Worm (Caenorhabditis elegans) whole organism, mixed stage, embryonic: Measurements from ENCODE around the gene nog-1.

Source experiments
- M03D4.4 ChIP-seq: sonication (generic microtip); optimal IDR thresholded peaks from 2 replicates; lab custom pipeline; 2017; ENCODE audit warnings: mild to moderate bottlenecking, missing genetic modification characterization, missing compliant biosample characterization
- bed-3 ChIP-seq: fragments of 200-800 bp; sonication (Bioruptor generic); optimal IDR thresholded peaks from 3 replicates; lab custom pipeline; 2018; ENCODE audit warnings: mild to moderate bottlenecking, missing genetic modification characterization, moderate library complexity, missing compliant biosample characterization
- blmp-1 ChIP-seq: fragments of 150-350 bp; optimal IDR thresholded peaks from 2 replicates; lab custom pipeline; 2014; ENCODE audit warnings: missing biosample characterization, missing genetic modification characterization
- ceh-39 ChIP-seq: fragments of 150-350 bp; optimal IDR thresholded peaks from 2 replicates; lab custom pipeline; 2014; ENCODE audit warnings: missing biosample characterization, missing genetic modification characterization
- ceh-43 ChIP-seq: fragments of 200-800 bp; sonication (Bioruptor generic); optimal IDR thresholded peaks from 2 replicates; lab custom pipeline; 2018; ENCODE audit warnings: mild to moderate bottlenecking, missing genetic modification characterization, moderate library complexity, missing compliant biosample characterization
- ceh-83 ChIP-seq: fragments of 200-800 bp; sonication (Bioruptor generic); optimal IDR thresholded peaks from 2 replicates; lab custom pipeline; 2018; ENCODE audit warnings: mild to moderate bottlenecking, missing genetic modification characterization, missing compliant biosample characterization
- ces-1 ChIP-seq: fragments of 150-350 bp; optimal IDR thresholded peaks from 2 replicates; lab custom pipeline; 2014; ENCODE audit warnings: missing biosample characterization, missing genetic modification reagents, missing genetic modification characterization
- cnd-1 ChIP-seq: fragments of 200-800 bp; sonication (Bioruptor generic); optimal IDR thresholded peaks from 2 replicates; lab custom pipeline; 2018; ENCODE audit warnings: mild to moderate bottlenecking, missing genetic modification characterization, missing compliant biosample characterization
- drap-1 ChIP-seq: fragments of 200-800 bp; sonication (Bioruptor generic); optimal IDR thresholded peaks from 3 replicates; lab custom pipeline; 2018; ENCODE audit warnings: mild to moderate bottlenecking, missing genetic modification characterization, missing compliant biosample characterization
- elt-1 ChIP-seq: sonication (generic microtip); optimal IDR thresholded peaks from 2 replicates; lab custom pipeline; 2017; ENCODE audit warnings: missing genetic modification characterization, mild to moderate bottlenecking, missing compliant biosample characterization, antibody characterized with exemption, moderate library complexity, borderline replicate concordance; ENCODE audit not compliant: insufficient read depth
- elt-3 ChIP-seq: fragments of 150-350 bp; optimal IDR thresholded peaks from 2 replicates; lab custom pipeline; 2014; ENCODE audit warnings: missing biosample characterization, missing genetic modification characterization
- flh-1 ChIP-seq: fragments of 200-800 bp; sonication (Bioruptor generic); optimal IDR thresholded peaks from 2 replicates; lab custom pipeline; 2018; ENCODE audit warnings: mild to moderate bottlenecking, missing genetic modification characterization, moderate library complexity, missing compliant biosample characterization
- ham-2 ChIP-seq: fragments of 200-800 bp; sonication (Bioruptor generic); optimal IDR thresholded peaks from 2 replicates; lab custom pipeline; 2018; ENCODE audit warnings: mild to moderate bottlenecking, missing genetic modification characterization, missing compliant biosample characterization
- hlh-1 ChIP-seq: fragments of 150-350 bp; optimal IDR thresholded peaks from 2 replicates; lab custom pipeline; 2014; ENCODE audit warnings: missing biosample characterization, missing genetic modification reagents, missing genetic modification characterization
- lin-13 ChIP-seq: fragments of 150-350 bp; optimal IDR thresholded peaks from 2 replicates; lab custom pipeline; 2014; ENCODE audit warnings: missing biosample characterization, missing genetic modification characterization
- lin-32 ChIP-seq: fragments of 200-800 bp; sonication (Bioruptor generic); optimal IDR thresholded peaks from 2 replicates; lab custom pipeline; 2018; ENCODE audit warnings: mild to moderate bottlenecking, missing genetic modification characterization, missing compliant biosample characterization
- lsy-2 ChIP-seq: fragments of 150-350 bp; optimal IDR thresholded peaks from 2 replicates; lab custom pipeline; 2014; ENCODE audit warnings: missing biosample characterization, missing genetic modification characterization
- mab-5 ChIP-seq: fragments of 150-350 bp; optimal IDR thresholded peaks from 2 replicates; lab custom pipeline; 2014; ENCODE audit warnings: missing biosample characterization, missing genetic modification characterization
- mep-1 ChIP-seq: fragments of 150-350 bp; optimal IDR thresholded peaks from 2 replicates; lab custom pipeline; 2017; ENCODE audit warnings: missing biosample characterization, missing genetic modification reagents, missing genetic modification characterization, inconsistent platforms
- mls-2 ChIP-seq: sonication (generic microtip); optimal IDR thresholded peaks from 2 replicates; lab custom pipeline; 2016; ENCODE audit warnings: mild to moderate bottlenecking, missing genetic modification characterization, moderate library complexity, missing compliant biosample characterization
- nhr-12 ChIP-seq: fragments of 150-350 bp; optimal IDR thresholded peaks from 2 replicates; lab custom pipeline; 2014; ENCODE audit warnings: missing biosample characterization, missing genetic modification characterization
- nhr-2 ChIP-seq: fragments of 150-350 bp; optimal IDR thresholded peaks from 2 replicates; lab custom pipeline; 2014; ENCODE audit warnings: missing biosample characterization, missing genetic modification characterization
- nhr-237 ChIP-seq: fragments of 150-350 bp; optimal IDR thresholded peaks from 2 replicates; lab custom pipeline; 2014; ENCODE audit warnings: missing biosample characterization, missing genetic modification characterization
- nhr-28 ChIP-seq: fragments of 150-350 bp; optimal IDR thresholded peaks from 2 replicates; lab custom pipeline; 2014; ENCODE audit warnings: missing biosample characterization, missing genetic modification characterization
- nhr-76 ChIP-seq: sonication (generic microtip); optimal IDR thresholded peaks from 2 replicates; lab custom pipeline; 2017; ENCODE audit warnings: missing biosample characterization, missing genetic modification characterization
- pha-4 ChIP-seq: fragments of 150-350 bp; optimal IDR thresholded peaks from 2 replicates; lab custom pipeline; 2018; ENCODE audit warnings: missing biosample characterization, missing genetic modification reagents, missing genetic modification characterization
- sem-2 ChIP-seq: fragments of 200-800 bp; sonication (Bioruptor generic); optimal IDR thresholded peaks from 2 replicates; lab custom pipeline; 2018; ENCODE audit warnings: mild to moderate bottlenecking, missing genetic modification characterization, missing compliant biosample characterization
- snpc-4 ChIP-seq: fragments of 150-350 bp; optimal IDR thresholded peaks from 2 replicates; lab custom pipeline; 2014; ENCODE audit warnings: missing biosample characterization, missing genetic modification characterization
- sptf-1 ChIP-seq: sonication (generic microtip); optimal IDR thresholded peaks from 2 replicates; lab custom pipeline; 2017; ENCODE audit warnings: mild to moderate bottlenecking, missing genetic modification characterization, moderate library complexity, missing compliant biosample characterization
- tbx-8 ChIP-seq: fragments of 200-800 bp; sonication (Bioruptor generic); optimal IDR thresholded peaks from 2 replicates; lab custom pipeline; 2018; ENCODE audit warnings: mild to moderate bottlenecking, missing genetic modification characterization, moderate library complexity, missing compliant biosample characterization
- unc-120 ChIP-seq: sonication (generic microtip); optimal IDR thresholded peaks from 2 replicates; lab custom pipeline; 2017; ENCODE audit warnings: missing genetic modification characterization, missing compliant biosample characterization; ENCODE audit not compliant: poor library complexity, severe bottlenecking
- unc-39 ChIP-seq: fragments of 150-350 bp; optimal IDR thresholded peaks from 2 replicates; lab custom pipeline; 2014; ENCODE audit warnings: missing biosample characterization, missing genetic modification characterization
- unc-62 ChIP-seq: fragments of 150-350 bp; optimal IDR thresholded peaks from 2 replicates; lab custom pipeline; 2014; ENCODE audit warnings: missing biosample characterization, missing genetic modification reagents, missing genetic modification characterization
- zip-8 ChIP-seq: fragments of 150-350 bp; optimal IDR thresholded peaks from 2 replicates; lab custom pipeline; 2014; ENCODE audit warnings: missing biosample characterization, missing genetic modification characterization
- ztf-11 ChIP-seq: fragments of 150-350 bp; optimal IDR thresholded peaks from 2 replicates; lab custom pipeline; 2014; ENCODE audit warnings: missing biosample characterization, missing genetic modification characterization

nog-1 gene

DNA sequence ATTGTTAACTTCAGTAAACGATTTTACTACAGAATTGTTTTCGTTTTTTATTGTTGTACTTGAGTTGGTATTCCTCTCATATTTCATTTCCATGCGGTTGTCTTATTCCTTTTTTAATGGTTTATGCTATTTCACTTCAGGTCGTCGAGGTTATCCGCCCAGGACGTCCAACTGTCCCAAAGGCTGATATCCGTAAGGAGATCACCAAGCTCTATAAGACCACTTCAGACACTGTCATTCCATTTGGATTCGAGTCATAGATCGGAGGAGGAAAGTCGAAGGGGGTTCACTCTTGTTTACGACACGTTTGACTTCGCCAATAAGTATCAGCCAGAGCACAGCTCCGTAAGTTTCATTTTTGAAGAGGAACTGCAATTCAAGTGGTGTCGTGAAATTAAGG lies 7.1 kb upstream of the nog-1 start, which contains the start of gene T07A9.14:
Gene T07A9.14, plus strand, starts transcription at position 124 of the 400 bp plus-strand sequence.
- TF ChIP-seq elt-3 (tag; lab: Kevin White, UChicago) (no peak), unc-62 (GFP tag; lab: Kevin White, UChicago) (no peak), blmp-1 (tag; lab: Kevin White, UChicago) (no peak), unc-120 (tag; lab: Kevin White, UChicago) (no peak), snpc-4 (tag; lab: Kevin White, UChicago) (no peak), unc-39 (tag; lab: Kevin White, UChicago) (no peak), lsy-2 (tag; lab: Kevin White, UChicago) (no peak), nhr-28 (tag; lab: Kevin White, UChicago) (no peak), cnd-1 (tag; lab: Kevin White, UChicago) (no peak), ham-2 (no peak), sem-2 (no peak), ceh-39 (tag; lab: Kevin White, UChicago) (no peak), nhr-76 (tag; lab: Kevin White, UChicago) (no peak), pha-4 (tag; lab: Kevin White, UChicago) (no peak), nhr-12 (tag; lab: Kevin White, UChicago) (no peak), elt-1 (tag; lab: Kevin White, UChicago) (no peak), hlh-1 (tag; lab: Kevin White, UChicago) (no peak), nhr-2 (tag; lab: Kevin White, UChicago) (no peak), lin-13 (no peak)

DNA sequence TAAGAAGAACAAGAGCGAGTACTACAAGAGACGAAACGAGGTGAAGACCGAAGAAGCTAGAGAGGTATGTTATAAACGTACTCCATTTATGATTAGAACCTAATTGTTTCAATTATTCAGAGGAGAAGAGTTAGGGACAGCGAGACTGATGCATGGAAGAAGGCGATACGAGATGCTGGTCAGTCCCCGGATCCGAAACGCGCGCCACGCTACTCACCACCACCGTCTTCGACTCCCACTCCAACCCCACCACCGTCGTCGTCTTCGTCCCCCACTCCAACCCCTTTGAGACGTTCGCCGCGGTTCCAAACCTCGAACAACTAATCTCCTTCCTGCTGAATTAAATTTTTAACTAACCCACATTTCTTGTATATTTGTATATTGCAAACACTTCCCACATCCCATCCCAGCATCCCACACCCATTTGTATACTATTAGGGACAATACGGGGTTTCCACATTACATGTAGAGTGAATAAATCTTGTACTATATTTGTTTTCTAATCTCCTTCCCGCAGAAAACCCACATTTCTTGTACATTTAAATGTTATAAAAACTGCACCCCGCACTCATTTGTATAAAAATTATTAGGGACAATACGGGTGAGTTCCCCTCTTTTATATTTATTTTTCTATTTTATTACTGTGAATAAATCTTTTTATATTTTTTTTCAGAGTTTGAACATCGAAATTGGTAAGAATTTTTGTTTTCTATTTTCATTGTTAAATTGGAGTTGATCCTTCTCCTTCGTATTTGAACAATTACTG lies 6.2 kb upstream of the nog-1 start:
- TF ChIP-seq zip-8 (tag; lab: Kevin White, UChicago) (no peak), lin-32 (GFP tag; lab: Kevin White, UChicago) (no peak), flh-1 (GFP tag; lab: Kevin White, UChicago) (no peak), M03D4.4 (no peak), nhr-237 (tag; lab: Kevin White, UChicago) (no peak), bed-3 (GFP tag; lab: Kevin White, UChicago) (no peak), drap-1 (GFP tag; lab: Kevin White, UChicago) (no peak), elt-1 (tag; lab: Kevin White, UChicago) (no peak)

DNA sequence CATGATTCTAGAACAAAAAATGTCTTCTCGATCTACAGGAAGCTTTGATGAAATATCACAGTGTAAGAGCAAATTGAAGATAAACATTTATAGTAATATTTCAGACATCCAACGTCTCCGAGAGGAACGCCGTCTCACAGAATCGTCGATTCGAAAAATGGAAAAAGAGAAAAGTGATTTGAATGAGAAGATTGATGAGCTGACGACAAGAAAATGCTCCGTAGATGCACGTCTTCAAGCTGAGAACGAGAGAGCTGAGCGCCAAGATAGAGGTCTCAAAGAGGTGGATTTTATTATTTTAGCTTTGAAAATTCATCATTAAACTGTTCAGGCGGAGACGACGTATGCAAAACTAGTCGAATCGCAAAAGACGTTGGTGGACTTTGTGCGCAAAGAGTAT lies 5.6 kb upstream of the nog-1 start, which contains the start of gene ssna-1:
Gene ssna-1, plus strand, starts transcription at position 12 of the 400 bp plus-strand sequence.
- no peak for TF ChIP-seq ham-2
- no peak for TF ChIP-seq ces-1 (GFP tag; lab: Kevin White, UChicago)

DNA sequence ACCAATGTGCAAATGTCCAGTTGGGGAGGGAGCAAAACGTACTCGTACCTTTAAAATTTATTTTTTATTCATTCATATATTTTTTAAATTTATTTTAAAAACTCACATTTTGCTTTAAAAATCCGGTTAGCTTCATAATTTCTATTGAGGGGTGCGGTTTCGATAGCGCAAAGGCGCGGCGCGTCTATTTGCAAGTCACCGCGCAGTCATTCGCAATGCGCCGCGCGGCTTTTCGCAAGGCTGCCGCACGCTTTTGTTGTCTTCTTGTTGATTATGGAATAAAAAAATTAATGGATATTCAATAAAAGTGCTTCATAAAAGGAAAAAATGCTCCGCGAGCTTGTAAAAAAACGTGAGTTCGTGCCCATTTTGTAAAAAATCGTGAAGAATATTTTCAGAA lies 3.4 kb upstream of the nog-1 start, which contains the start of the genes ears-2 and uncp-18:
Gene ears-2, minus strand, starts transcription at position 190 of the 400 bp plus-strand sequence.
Gene uncp-18, plus strand, starts transcription at position 282 of the 400 bp plus-strand sequence.
- TF ChIP-seq nhr-237 (tag; lab: Kevin White, UChicago) (peak; percentile 91), blmp-1 (tag; lab: Kevin White, UChicago) (peak; percentile 87), nhr-2 (tag; lab: Kevin White, UChicago) (peak; percentile 58), elt-1 (tag; lab: Kevin White, UChicago) (peak; percentile 14), ceh-43 (peak; percentile 96), drap-1 (GFP tag; lab: Kevin White, UChicago) (peak; percentile 97), ceh-39 (tag; lab: Kevin White, UChicago) (peak; percentile 83), elt-3 (tag; lab: Kevin White, UChicago) (no peak), lin-32 (GFP tag; lab: Kevin White, UChicago) (peak; percentile 95), ztf-11 (tag; lab: Kevin White, UChicago) (peak; percentile 95), mep-1 (tag; lab: Kevin White, UChicago) (peak; percentile 96), M03D4.4 (peak; percentile 98), unc-62 (GFP tag; lab: Kevin White, UChicago) (peak; percentile 42), tbx-8 (peak; percentile 92), mab-5 (peak; percentile 90), cnd-1 (tag; lab: Kevin White, UChicago) (peak; percentile 98), flh-1 (GFP tag; lab: Kevin White, UChicago) (peak; percentile 93), ceh-83 (GFP tag; lab: Kevin White, UChicago) (peak; percentile 98), bed-3 (GFP tag; lab: Kevin White, UChicago) (peak; percentile 93), lsy-2 (tag; lab: Kevin White, UChicago) (peak; percentile 87), snpc-4 (tag; lab: Kevin White, UChicago) (no peak), zip-8 (tag; lab: Kevin White, UChicago) (no peak), ces-1 (GFP tag; lab: Kevin White, UChicago) (peak; percentile 87), lin-13 (peak; percentile 97), nhr-28 (tag; lab: Kevin White, UChicago) (no peak), pha-4 (tag; lab: Kevin White, UChicago) (peak; percentile 98), nhr-12 (tag; lab: Kevin White, UChicago) (peak; percentile 96), unc-120 (tag; lab: Kevin White, UChicago) (peak; percentile 98), ham-2 (peak; percentile 98), hlh-1 (tag; lab: Kevin White, UChicago) (peak; percentile 93), sptf-1 (tag; lab: Kevin White, UChicago) (peak; percentile 99), unc-39 (tag; lab: Kevin White, UChicago) (peak; percentile 76), mls-2 (peak; percentile 99), sem-2 (peak; percentile 92), nhr-76 (tag; lab: Kevin White, UChicago) (peak; percentile 97)
